Fruit fly (Drosophila melanogaster): Measurements from ENCODE around the gene CG34289.

CG34289 gene

DNA sequence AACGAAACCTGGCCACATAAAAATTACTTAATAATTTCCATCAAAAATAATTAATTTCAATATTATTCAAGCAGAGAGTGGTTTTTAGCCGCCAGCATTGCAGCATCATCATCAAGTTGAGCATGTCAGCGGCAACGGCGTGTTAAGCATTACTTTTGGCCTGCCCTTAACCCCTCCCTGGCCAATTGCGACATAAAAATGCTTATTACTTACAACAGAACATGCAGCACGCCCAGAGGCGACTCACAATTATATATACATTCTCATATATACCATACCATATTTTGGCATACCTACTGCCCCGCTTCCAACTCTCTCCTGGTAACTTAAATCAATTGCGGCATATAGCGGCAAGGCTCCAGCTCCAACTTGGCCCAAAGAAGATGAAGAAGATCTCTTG, 4.1 kb upstream of the CG34289 start:
- no peak for TF ChIP-seq Crg-1 (GFP tag; optimal IDR thresholded peaks at IDR 0.05)

dm6 chr3R:23509408-23509940, 2.2 kb upstream of the CG34289 start:
- no peak for TF ChIP-seq CG12768 (GFP tag; optimal IDR thresholded peaks at IDR 0.05)
- no peak for TF ChIP-seq tj (GFP tag; optimal IDR thresholded peaks at IDR 0.05)
- TF ChIP-seq CG7101 (tag; optimal IDR thresholded peaks at IDR 0.05) = no peak
- no peak for TF ChIP-seq kay (GFP tag; ENCODE audit: borderline replicate concordance)
- no peak for TF ChIP-seq ovo (GFP tag; optimal IDR thresholded peaks at IDR 0.05)
- TF ChIP-seq cic (GFP tag; optimal IDR thresholded peaks at IDR 0.05) = no peak
- TF ChIP-seq CG1620 (GFP tag; optimal IDR thresholded peaks at IDR 0.05) = no peak
- no peak for TF ChIP-seq CG33017 (tag; optimal IDR thresholded peaks at IDR 0.05)

dm6 chr3R:23508304-23508703, 1.0 kb upstream of the CG34289 start:
- no peak for TF ChIP-seq CG5204 (GFP tag; optimal IDR thresholded peaks at IDR 0.05)
- TF ChIP-seq CG14711 (tag; optimal IDR thresholded peaks at IDR 0.05) = no peak
- no peak for TF ChIP-seq CG12768 (GFP tag; optimal IDR thresholded peaks at IDR 0.05)
- TF ChIP-seq ovo (GFP tag; optimal IDR thresholded peaks at IDR 0.05) = no peak
- TF ChIP-seq CG7101 (tag; optimal IDR thresholded peaks at IDR 0.05) = no peak
- no peak for TF ChIP-seq CG7045 (GFP tag; optimal IDR thresholded peaks at IDR 0.05)
- no peak for TF ChIP-seq Mnt (GFP tag; optimal IDR thresholded peaks at IDR 0.05)
- no peak for TF ChIP-seq toe (GFP tag; optimal IDR thresholded peaks at IDR 0.05)
- no peak for TF ChIP-seq CG33017 (tag; optimal IDR thresholded peaks at IDR 0.05)
- no peak for TF ChIP-seq Hr96 (GFP tag; optimal IDR thresholded peaks at IDR 0.05)

DNA sequence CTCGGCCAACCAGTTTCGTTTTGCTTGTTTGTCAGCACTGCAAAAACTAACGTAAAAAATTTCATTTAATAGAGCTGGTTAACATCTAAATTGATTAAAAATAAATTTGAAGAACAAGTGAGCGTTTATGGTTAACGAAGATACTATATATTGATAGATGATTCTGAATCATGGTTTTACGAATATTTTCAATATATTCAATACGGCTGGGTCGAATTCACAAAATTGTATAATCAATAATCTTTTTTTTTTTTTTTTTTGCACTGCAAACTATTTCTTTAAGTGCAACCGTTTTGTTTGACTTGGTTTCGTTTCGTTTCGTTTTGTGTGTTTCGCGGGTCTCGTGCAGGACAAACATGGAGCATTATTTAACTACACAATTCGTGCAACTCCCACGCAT, 2.5 kb downstream of the CG34289 start:
- TF ChIP-seq Clk (GFP tag; optimal IDR thresholded peaks at IDR 0.05) (no peak), CG11617 (GFP tag; optimal IDR thresholded peaks at IDR 0.05) (no peak), bab1 (GFP tag; optimal IDR thresholded peaks at IDR 0.05) (no peak), Mnt (GFP tag; optimal IDR thresholded peaks at IDR 0.05) (no peak), CG1620 (GFP tag; optimal IDR thresholded peaks at IDR 0.05) (no peak), toe (GFP tag; optimal IDR thresholded peaks at IDR 0.05) (no peak), pad (GFP tag; optimal IDR thresholded peaks at IDR 0.05) (no peak), Crg-1 (GFP tag; optimal IDR thresholded peaks at IDR 0.05) (no peak), CG12768 (GFP tag; optimal IDR thresholded peaks at IDR 0.05) (no peak), cnc (optimal IDR thresholded peaks at IDR 0.05) (no peak), kay (GFP tag; ENCODE audit: borderline replicate concordance) (no peak), tj (GFP tag; optimal IDR thresholded peaks at IDR 0.05) (no peak), cic (GFP tag; optimal IDR thresholded peaks at IDR 0.05) (no peak), CG7101 (tag; optimal IDR thresholded peaks at IDR 0.05) (no peak), CG7045 (GFP tag; optimal IDR thresholded peaks at IDR 0.05) (no peak), ovo (GFP tag; optimal IDR thresholded peaks at IDR 0.05) (no peak), Hr96 (GFP tag; optimal IDR thresholded peaks at IDR 0.05) (no peak), CG5204 (GFP tag; optimal IDR thresholded peaks at IDR 0.05) (no peak)

dm6 chr3R:23503511-23503910, 3.8 kb downstream of the CG34289 start:
- TF ChIP-seq pad (GFP tag; optimal IDR thresholded peaks at IDR 0.05) = no peak
- no peak for TF ChIP-seq cnc (optimal IDR thresholded peaks at IDR 0.05)
- TF ChIP-seq CG33017 (tag; optimal IDR thresholded peaks at IDR 0.05) = no peak
- TF ChIP-seq tj (GFP tag; optimal IDR thresholded peaks at IDR 0.05) = no peak
- no peak for TF ChIP-seq Hr96 (GFP tag; optimal IDR thresholded peaks at IDR 0.05)
- TF ChIP-seq CG12768 (GFP tag; optimal IDR thresholded peaks at IDR 0.05) = no peak
- TF ChIP-seq Crg-1 (GFP tag; optimal IDR thresholded peaks at IDR 0.05) = no peak
- no peak for TF ChIP-seq CG5204 (GFP tag; optimal IDR thresholded peaks at IDR 0.05)
- TF ChIP-seq CG11617 (GFP tag; optimal IDR thresholded peaks at IDR 0.05) = no peak
- TF ChIP-seq toe (GFP tag; optimal IDR thresholded peaks at IDR 0.05) = no peak
- no peak for TF ChIP-seq bab1 (GFP tag; optimal IDR thresholded peaks at IDR 0.05)
- no peak for TF ChIP-seq cic (GFP tag; optimal IDR thresholded peaks at IDR 0.05)
- TF ChIP-seq CG14711 (tag; optimal IDR thresholded peaks at IDR 0.05) = no peak
- no peak for TF ChIP-seq CG7101 (tag; optimal IDR thresholded peaks at IDR 0.05)
- no peak for TF ChIP-seq kay (GFP tag; ENCODE audit: borderline replicate concordance)
- TF ChIP-seq Mnt (GFP tag; optimal IDR thresholded peaks at IDR 0.05) = no peak
- no peak for TF ChIP-seq CG1620 (GFP tag; optimal IDR thresholded peaks at IDR 0.05)
- no peak for TF ChIP-seq ovo (GFP tag; optimal IDR thresholded peaks at IDR 0.05)
- no peak for TF ChIP-seq Clk (GFP tag; optimal IDR thresholded peaks at IDR 0.05)
- TF ChIP-seq CG7045 (GFP tag; optimal IDR thresholded peaks at IDR 0.05) = no peak

dm6 chr3R:23497241-23497640, 10.0 kb downstream of the CG34289 start:
- no peak for TF ChIP-seq cnc (optimal IDR thresholded peaks at IDR 0.05)
- no peak for TF ChIP-seq cic (GFP tag; optimal IDR thresholded peaks at IDR 0.05)
- TF ChIP-seq CG14711 (tag; optimal IDR thresholded peaks at IDR 0.05) = no peak
- no peak for TF ChIP-seq kay (GFP tag; ENCODE audit: borderline replicate concordance)
- no peak for TF ChIP-seq bab1 (GFP tag; optimal IDR thresholded peaks at IDR 0.05)
- no peak for TF ChIP-seq pad (GFP tag; optimal IDR thresholded peaks at IDR 0.05)
- TF ChIP-seq Clk (GFP tag; optimal IDR thresholded peaks at IDR 0.05) = no peak
- no peak for TF ChIP-seq CG11617 (GFP tag; optimal IDR thresholded peaks at IDR 0.05)
- no peak for TF ChIP-seq CG7101 (tag; optimal IDR thresholded peaks at IDR 0.05)
- TF ChIP-seq CG33017 (tag; optimal IDR thresholded peaks at IDR 0.05) = no peak

DNA sequence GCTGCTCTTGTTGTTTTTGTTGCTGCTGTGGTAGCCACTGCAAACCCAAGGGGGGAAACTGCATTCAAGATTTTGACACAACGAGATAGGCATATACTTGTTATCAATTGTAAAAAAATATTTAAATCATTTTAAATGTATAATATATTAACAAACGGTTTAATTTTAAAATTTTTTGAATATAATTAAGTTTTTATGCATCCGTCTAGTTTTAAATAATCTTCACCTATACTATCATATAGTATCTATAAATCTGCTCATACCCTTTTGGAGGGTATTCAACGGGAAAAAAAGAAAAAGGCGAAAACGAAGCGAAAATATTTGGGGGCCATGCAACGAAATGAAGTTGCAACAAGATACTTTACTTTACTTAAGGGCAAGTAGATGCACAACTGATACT, 10.8 kb downstream of the CG34289 start:
- no peak for TF ChIP-seq Crg-1 (GFP tag; optimal IDR thresholded peaks at IDR 0.05)
- TF ChIP-seq CG14711 (tag; optimal IDR thresholded peaks at IDR 0.05) = no peak
- TF ChIP-seq ovo (GFP tag; optimal IDR thresholded peaks at IDR 0.05) = no peak
- TF ChIP-seq CG12768 (GFP tag; optimal IDR thresholded peaks at IDR 0.05) = no peak
- no peak for TF ChIP-seq Hr96 (GFP tag; optimal IDR thresholded peaks at IDR 0.05)
- TF ChIP-seq CG33017 (tag; optimal IDR thresholded peaks at IDR 0.05) = no peak

Data from whole organism, adult.